Fruit fly (Drosophila melanogaster) S2 (cell line): ENCODE results near the gene CG4116.

Experiments
- CG8478 ChIP-seq: fragments of >200 bp; optimal IDR thresholded peaks from 2 replicates; lab custom pipeline; 2018
- CTCF ChIP-seq, 2 experiments: fragments of >200 bp; optimal IDR thresholded peaks; 2 replicates each; lab custom pipeline; 2018

DNA sequence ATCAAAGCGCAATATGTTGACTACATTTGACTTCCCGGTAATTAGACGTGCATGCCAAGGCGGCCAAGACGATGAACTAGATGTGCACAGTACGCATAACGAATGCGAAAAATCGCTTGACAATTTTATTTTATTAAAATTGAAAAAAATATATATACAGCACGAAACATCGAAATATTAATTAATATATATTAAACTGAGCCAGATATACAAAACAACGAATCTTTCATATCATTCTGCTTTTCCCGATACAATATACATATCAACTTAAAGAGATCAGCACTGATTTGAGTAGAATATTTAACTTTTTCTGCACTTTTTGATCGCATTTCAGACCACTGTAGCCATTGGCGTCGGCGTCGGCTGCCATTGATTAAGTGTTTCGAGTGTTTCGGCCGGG is 21.9 kb downstream of the CG4116 start:
- TF ChIP-seq CTCF (optimal IDR thresholded peaks at IDR 0.05; lab: Kevin White, UChicago) (no peak), CG8478 (lab: Kevin White, UChicago) (no peak)
